Worm (Caenorhabditis elegans): ENCODE results near the gene F55H2.8.

The F55H2.8 gene

ce11 chrIII:9509764-9510370 is 3.8 kb upstream of the F55H2.8 start (continued):
- TF ChIP-seq tra-1 (GFP tag; IDR thresholded peaks at IDR 0.05) (no peak), mep-1 (tag; optimal IDR thresholded peaks at IDR 0.05) (peak; percentile 42), fos-1 (tag; optimal IDR thresholded peaks at IDR 0.05) (no peak), zfp-2 (tag; optimal IDR thresholded peaks at IDR 0.05) (no peak), F10B5.3 (tag; optimal IDR thresholded peaks at IDR 0.05) (peak; percentile 23), nhr-111 (GFP tag; optimal IDR thresholded peaks at IDR 0.05) (peak; percentile 23), snpc-4 (tag; optimal IDR thresholded peaks at IDR 0.05) (no peak), sdz-12 (GFP tag; optimal IDR thresholded peaks at IDR 0.05) (peak; percentile 68), dmd-9 (GFP tag; IDR thresholded peaks at IDR 0.05) (0 out of 2 replicates have a peak, but pooled peaks have one; percentile 10), nhr-102 (tag; optimal IDR thresholded peaks at IDR 0.05) (peak; percentile 57), spr-1 (tag; optimal IDR thresholded peaks at IDR 0.05) (no peak), hmg-1.1 (GFP tag; IDR thresholded peaks at IDR 0.05) (0 out of 2 replicates have a peak, but pooled peaks have one; percentile 11), T20F7.1 (GFP tag; optimal IDR thresholded peaks at IDR 0.05) (peak; percentile 55), lin-13 (GFP tag; optimal IDR thresholded peaks at IDR 0.05) (peak; percentile 38), pha-4 (GFP tag; IDR thresholded peaks at IDR 0.05) (peak; percentile 9; the same call in 1 of the 2 replicates), pha-4 (tag; optimal IDR thresholded peaks at IDR 0.05) (no peak), dmd-6 (GFP tag; IDR thresholded peaks at IDR 0.05) (0 out of 2 replicates have a peak, but pooled peaks have one; percentile 6), unc-130 (GFP tag; optimal IDR thresholded peaks at IDR 0.05) (no peak), mes-2 (tag; optimal IDR thresholded peaks at IDR 0.05; ENCODE audit: poor library complexity, severe bottlenecking) (peak; percentile 11), mdl-1 (tag; optimal IDR thresholded peaks at IDR 0.05) (no peak), ctbp-1 (GFP tag; IDR thresholded peaks at IDR 0.05) (peak; percentile 55), arid-1 (GFP tag; conservative IDR thresholded peaks at IDR 0.05) (peak; percentile 40; the same call in 1 of the 2 replicates), aha-1 (tag) (peak; percentile 15), Y105C5A.15 (GFP tag; IDR thresholded peaks at IDR 0.05) (0 out of 2 replicates have a peak, but pooled peaks have one; percentile 16), lin-15B (tag; optimal IDR thresholded peaks at IDR 0.05) (no peak), lsy-2 (tag; optimal IDR thresholded peaks at IDR 0.05) (peak in 1 of 2 experiments; percentile 23), nhr-42 (GFP tag; IDR thresholded peaks at IDR 0.05) (0 out of 2 replicates have a peak, but pooled peaks have one; percentile 45), nhr-6 (tag; optimal IDR thresholded peaks at IDR 0.05) (peak; percentile 30), zip-2 (tag; optimal IDR thresholded peaks at IDR 0.05) (no peak), unc-62 (GFP tag; optimal IDR thresholded peaks at IDR 0.05 in 1 of 2) (no peak), unc-62 (tag; optimal IDR thresholded peaks at IDR 0.05) (no peak), dve-1 (tag; optimal IDR thresholded peaks at IDR 0.05; ENCODE audit: insufficient read depth) (peak; percentile 6), T26A8.4 (GFP tag; IDR thresholded peaks at IDR 0.05) (peak; percentile 67; the same call in 1 of the 2 replicates)

ce11 chrIII:9511055-9511520 is 2.6 kb upstream of the F55H2.8 start, which contains the start of gene F55H2.5:
F55H2.5 (plus strand) TSS chrIII:9511470.
- no peak for TF ChIP-seq daf-19 (GFP tag; conservative IDR thresholded peaks at IDR 0.05)
- peak in 1 of 2 experiments; percentile 20 for TF ChIP-seq mdl-1 (tag; optimal IDR thresholded peaks at IDR 0.05)
- TF ChIP-seq aha-1 (tag) = peak; percentile 11
- peak; percentile 11 for TF ChIP-seq nhr-28 (tag; optimal IDR thresholded peaks at IDR 0.05)
- TF ChIP-seq pha-4 (GFP tag; IDR thresholded peaks at IDR 0.05) = no peak
- TF ChIP-seq pha-4 (tag; optimal IDR thresholded peaks at IDR 0.05) = no peak
- peak; percentile 76 for TF ChIP-seq hlh-30 (tag; optimal IDR thresholded peaks at IDR 0.05; ENCODE audit: insufficient read depth)
- TF ChIP-seq attf-4 (tag; optimal IDR thresholded peaks at IDR 0.05) = no peak

DNA sequence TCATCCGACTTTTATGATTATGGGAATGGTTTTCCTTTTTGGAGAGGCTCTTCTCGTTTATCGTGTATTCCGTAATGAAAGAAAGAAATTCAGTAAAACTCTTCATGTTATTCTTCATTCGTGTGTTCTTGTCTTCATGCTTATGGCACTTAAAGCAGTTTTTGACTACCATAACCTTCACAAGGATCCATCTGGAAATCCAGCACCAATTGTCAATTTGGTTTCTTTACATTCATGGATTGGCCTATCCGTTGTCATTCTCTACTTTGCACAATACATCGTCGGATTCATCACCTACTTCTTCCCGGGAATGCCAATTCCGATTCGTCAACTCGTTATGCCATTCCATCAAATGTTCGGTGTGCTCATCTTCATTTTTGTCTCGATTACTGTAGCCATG is 2.0 kb upstream of the F55H2.8 start:
- TF ChIP-seq lin-13 (GFP tag; optimal IDR thresholded peaks at IDR 0.05) = no peak
- no peak for TF ChIP-seq madf-5 (GFP tag; IDR thresholded peaks at IDR 0.05)
- TF ChIP-seq mep-1 (tag; optimal IDR thresholded peaks at IDR 0.05) = no peak
- peak; percentile 95 for TF ChIP-seq aha-1 (tag)
